In the genomic region with DNA sequence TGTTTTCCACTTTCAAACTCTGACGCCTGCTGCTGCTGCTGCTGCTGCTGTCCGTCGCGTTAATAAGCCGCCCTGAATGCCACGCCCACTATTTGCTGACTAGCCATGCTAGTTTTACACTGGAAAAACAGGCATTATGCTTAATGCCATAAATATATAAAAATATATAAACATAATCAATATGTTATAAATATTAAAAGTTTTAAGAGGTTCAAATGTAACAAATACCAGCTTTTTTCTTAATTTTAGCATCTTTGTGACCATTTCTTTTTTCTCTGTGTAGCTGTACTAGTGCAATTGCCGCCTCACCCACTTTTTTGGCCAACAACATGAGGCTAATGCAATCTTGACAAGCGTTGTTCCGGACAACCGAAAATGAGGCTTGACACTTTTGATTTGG, we compare ENCODE assay signal across 1 fruit fly cellular context.
A peak's percentile ranks its signal among the peaks of the same experiment; 100 is the strongest.
TF ChIP-seq lines count a peak whose summit lies in the region.

No protein-coding gene starts in this region.

TF ChIP-seq in whole organism, embryonic, 481 proteins besides CTCF, POLR2A, EP300 and RAD21 (continued from another document and continues in another):
- TF ChIP-seq CG6813 (GFP tag; optimal IDR thresholded peaks at IDR 0.05; lab: Kevin White, UChicago) (peak; percentile 38), CG6175 (GFP tag; IDR thresholded peaks at IDR 0.05; lab: Robert Waterston, UW) (no peak), CG10543 (GFP tag; optimal IDR thresholded peaks at IDR 0.05; lab: Kevin White, UChicago) (no peak), Hey (tag; optimal IDR thresholded peaks at IDR 0.05; lab: Kevin White, UChicago) (no peak), vvl (GFP tag; IDR thresholded peaks at IDR 0.05; lab: Robert Waterston, UW) (0 out of 2 replicates have a peak, but pooled peaks have one; percentile 57), jigr1 (GFP tag; IDR thresholded peaks at IDR 0.05; lab: Robert Waterston, UW) (no peak), gcm2 (GFP tag; optimal IDR thresholded peaks at IDR 0.05; lab: Kevin White, UChicago) (no peak), CG17385 (GFP tag; optimal IDR thresholded peaks at IDR 0.05; lab: Kevin White, UChicago) (peak; percentile 13), CG12391 (tag; optimal IDR thresholded peaks at IDR 0.05; lab: Kevin White, UChicago) (peak; percentile 33), CG7357 (GFP tag; IDR thresholded peaks at IDR 0.05; lab: Robert Waterston, UW) (no peak), bbx (GFP tag; IDR thresholded peaks at IDR 0.05; lab: Robert Waterston, UW; ENCODE audit: partially characterized antibody) (no peak), ewg (GFP tag; optimal IDR thresholded peaks at IDR 0.05; lab: Kevin White, UChicago) (no peak), CG7839 (tag; optimal IDR thresholded peaks at IDR 0.05; lab: Kevin White, UChicago) (peak; percentile 55), CG1529 (GFP tag; optimal IDR thresholded peaks at IDR 0.05; lab: Kevin White, UChicago) (no peak), dan (GFP tag; IDR thresholded peaks at IDR 0.05; lab: Robert Waterston, UW) (no peak), zf30C (GFP tag; optimal IDR thresholded peaks at IDR 0.05; lab: Kevin White, UChicago) (no peak), CG14441 (GFP tag; IDR thresholded peaks at IDR 0.05; lab: Robert Waterston, UW) (no peak), CG9932 (GFP tag; IDR thresholded peaks at IDR 0.05; lab: Robert Waterston, UW) (no peak), yki (optimal IDR thresholded peaks at IDR 0.05; lab: Kevin White, UChicago) (no peak), CG2120 (GFP tag; optimal IDR thresholded peaks at IDR 0.05; lab: Kevin White, UChicago) (no peak), CG11696 (GFP tag; IDR thresholded peaks at IDR 0.05; lab: Robert Waterston, UW) (no peak), ase (GFP tag; IDR thresholded peaks at IDR 0.05; lab: Robert Waterston, UW) (no peak), CG1603 (tag; optimal IDR thresholded peaks at IDR 0.05; lab: Kevin White, UChicago) (no peak), bcd (GFP tag; optimal IDR thresholded peaks at IDR 0.05; lab: Kevin White, UChicago) (peak; percentile 46), eve (GFP tag; optimal IDR thresholded peaks at IDR 0.05; lab: Kevin White, UChicago) (peak in 1 of 2 experiments; percentile 53), dati (GFP tag; IDR thresholded peaks at IDR 0.05; lab: Robert Waterston, UW) (no peak), run (tag; optimal IDR thresholded peaks at IDR 0.05; lab: Kevin White, UChicago) (no peak), CG12236 (GFP tag; optimal IDR thresholded peaks at IDR 0.05; lab: Kevin White, UChicago) (no peak), CG2116 (GFP tag; optimal IDR thresholded peaks at IDR 0.05; lab: Kevin White, UChicago) (no peak), slbo (GFP tag; IDR thresholded peaks at IDR 0.05; lab: Robert Waterston, UW) (0 out of 2 replicates have a peak, but pooled peaks have one; percentile 29), zen (tag; optimal IDR thresholded peaks at IDR 0.05; lab: Kevin White, UChicago) (peak; percentile 53), gsb-n (tag; optimal IDR thresholded peaks at IDR 0.05; lab: Kevin White, UChicago) (peak; percentile 36), sima (GFP tag; optimal IDR thresholded peaks at IDR 0.05; lab: Kevin White, UChicago) (no peak), CG9437 (GFP tag; optimal IDR thresholded peaks at IDR 0.05; lab: Kevin White, UChicago) (no peak), Dbx (GFP tag; IDR thresholded peaks at IDR 0.05; lab: Robert Waterston, UW) (no peak), CG7556 (GFP tag; optimal IDR thresholded peaks at IDR 0.05; lab: Kevin White, UChicago) (peak; percentile 48), Spps (tag; optimal IDR thresholded peaks at IDR 0.05; lab: Kevin White, UChicago) (peak; percentile 43), Dref (GFP tag; IDR thresholded peaks at IDR 0.05; lab: Robert Waterston, UW) (no peak), tll (GFP tag; optimal IDR thresholded peaks at IDR 0.05; lab: Kevin White, UChicago) (no peak), C15 (GFP tag; IDR thresholded peaks at IDR 0.05; lab: Robert Waterston, UW) (no peak), lab (GFP tag; optimal IDR thresholded peaks at IDR 0.05; lab: Kevin White, UChicago) (peak; percentile 48), Kr (GFP tag; optimal IDR thresholded peaks at IDR 0.05; lab: Kevin White, UChicago) (no peak), Lpt (GFP tag; optimal IDR thresholded peaks at IDR 0.05; lab: Kevin White, UChicago) (no peak), h (optimal IDR thresholded peaks at IDR 0.05; lab: Kevin White, UChicago) (no peak), CG18764 (GFP tag; optimal IDR thresholded peaks at IDR 0.05; lab: Kevin White, UChicago) (no peak), crp (GFP tag; optimal IDR thresholded peaks at IDR 0.05; lab: Kevin White, UChicago) (no peak), CG8924 (tag; optimal IDR thresholded peaks at IDR 0.05; lab: Kevin White, UChicago) (peak; percentile 39), Adf1 (GFP tag; IDR thresholded peaks at IDR 0.05; lab: Robert Waterston, UW) (no peak), crc (GFP tag; optimal IDR thresholded peaks at IDR 0.05; lab: Kevin White, UChicago) (no peak), aop (GFP tag; IDR thresholded peaks at IDR 0.05; lab: Robert Waterston, UW) (no peak), CG10147 (GFP tag; optimal IDR thresholded peaks at IDR 0.05; lab: Kevin White, UChicago) (no peak), sens (GFP tag; lab: Kevin White, UChicago) (peak; percentile 43), gt (GFP tag; IDR thresholded peaks at IDR 0.05; lab: Robert Waterston, UW) (0 out of 2 replicates have a peak, but pooled peaks have one; percentile 6), repo (GFP tag; optimal IDR thresholded peaks at IDR 0.05; lab: Kevin White, UChicago) (no peak), CG6689 (GFP tag; IDR thresholded peaks at IDR 0.05; lab: Robert Waterston, UW) (peak; percentile 52), sd (tag; optimal IDR thresholded peaks at IDR 0.05; lab: Kevin White, UChicago) (no peak), unpg (GFP tag; optimal IDR thresholded peaks at IDR 0.05; lab: Kevin White, UChicago) (peak; percentile 49), tna (GFP tag; IDR thresholded peaks at IDR 0.05; lab: Robert Waterston, UW; ENCODE audit: partially characterized antibody) (no peak), klu (GFP tag; IDR thresholded peaks at IDR 0.05; lab: Robert Waterston, UW) (no peak), br (optimal IDR thresholded peaks at IDR 0.05; lab: Kevin White, UChicago) (no peak), jumu (GFP tag; optimal IDR thresholded peaks at IDR 0.05; lab: Kevin White, UChicago) (no peak), Deaf1 (tag; optimal IDR thresholded peaks at IDR 0.05; lab: Kevin White, UChicago) (no peak), Hr3 (GFP tag; optimal IDR thresholded peaks at IDR 0.05; lab: Kevin White, UChicago) (peak; percentile 2), mam (GFP tag; optimal IDR thresholded peaks at IDR 0.05; lab: Kevin White, UChicago) (no peak), CG4707 (GFP tag; optimal IDR thresholded peaks at IDR 0.05; lab: Kevin White, UChicago) (no peak), Dp (GFP tag; optimal IDR thresholded peaks at IDR 0.05; lab: Kevin White, UChicago) (no peak), danr (GFP tag; IDR thresholded peaks at IDR 0.05; lab: Robert Waterston, UW) (no peak), onecut (GFP tag; IDR thresholded peaks at IDR 0.05; lab: Robert Waterston, UW) (peak; percentile 22; the same call in 1 of the 2 replicates), tio (GFP tag; optimal IDR thresholded peaks at IDR 0.05; lab: Kevin White, UChicago) (no peak), row (GFP tag; IDR thresholded peaks at IDR 0.05; lab: Robert Waterston, UW) (peak; percentile 51; the same call in 2 of the 3 replicates), pan (optimal IDR thresholded peaks at IDR 0.05; lab: Kevin White, UChicago) (no peak), pan (GFP tag; optimal IDR thresholded peaks at IDR 0.05 in 1 of 2, IDR thresholded peaks at IDR 0.05 in 1 of 2) (peak in 1 of 2 experiments; percentile 23), hb (GFP tag; IDR thresholded peaks at IDR 0.05; lab: Robert Waterston, UW; ENCODE audit: partially characterized antibody) (no peak), CG2889 (GFP tag; IDR thresholded peaks at IDR 0.05; lab: Robert Waterston, UW) (0 out of 3 replicates have a peak, but pooled peaks have one; percentile 14), gce (GFP tag; IDR thresholded peaks at IDR 0.05; lab: Robert Waterston, UW) (0 out of 3 replicates have a peak, but pooled peaks have one; percentile 36), hkb (optimal IDR thresholded peaks at IDR 0.05; lab: Kevin White, UChicago) (no peak), hkb (GFP tag; IDR thresholded peaks at IDR 0.05; lab: Robert Waterston, UW) (peak; percentile 47; the same call in 1 of the 2 replicates), fd64A (GFP tag; optimal IDR thresholded peaks at IDR 0.05; lab: Kevin White, UChicago) (no peak), CG18476 (GFP tag; optimal IDR thresholded peaks at IDR 0.05; lab: Kevin White, UChicago) (no peak), CG13775 (GFP tag; optimal IDR thresholded peaks at IDR 0.05; lab: Kevin White, UChicago) (peak; percentile 24), CG17829 (tag; optimal IDR thresholded peaks at IDR 0.05; lab: Kevin White, UChicago) (peak; percentile 59), tin (GFP tag; optimal IDR thresholded peaks at IDR 0.05; lab: Kevin White, UChicago) (peak; percentile 22), CG1792 (GFP tag; optimal IDR thresholded peaks at IDR 0.05; lab: Kevin White, UChicago) (no peak), CG4282 (GFP tag; optimal IDR thresholded peaks at IDR 0.05; lab: Kevin White, UChicago) (no peak), ATbp (GFP tag; optimal IDR thresholded peaks at IDR 0.05; lab: Kevin White, UChicago) (peak; percentile 14), p53 (GFP tag; optimal IDR thresholded peaks at IDR 0.05; lab: Kevin White, UChicago) (no peak), CG14860 (GFP tag; IDR thresholded peaks at IDR 0.05; lab: Robert Waterston, UW; ENCODE audit: partially characterized antibody) (no peak), sens-2 (GFP tag; IDR thresholded peaks at IDR 0.05; lab: Robert Waterston, UW) (no peak), insv (GFP tag; optimal IDR thresholded peaks at IDR 0.05; lab: Kevin White, UChicago) (no peak), HLH3B (GFP tag; IDR thresholded peaks at IDR 0.05; lab: Robert Waterston, UW) (peak; percentile 35; the same call in 1 of the 2 replicates), lbe (GFP tag; optimal IDR thresholded peaks at IDR 0.05; lab: Kevin White, UChicago) (no peak), unc-4 (GFP tag; IDR thresholded peaks at IDR 0.05; lab: Robert Waterston, UW; ENCODE audit: partially characterized antibody) (no peak), CG7786 (GFP tag; optimal IDR thresholded peaks at IDR 0.05; lab: Kevin White, UChicago) (no peak), dmrt11E (tag; optimal IDR thresholded peaks at IDR 0.05; lab: Kevin White, UChicago) (peak; percentile 49), ci (GFP tag; IDR thresholded peaks at IDR 0.05; lab: Robert Waterston, UW) (no peak), CG12155 (GFP tag; optimal IDR thresholded peaks at IDR 0.05; lab: Kevin White, UChicago) (no peak), Nf-YA (GFP tag; IDR thresholded peaks at IDR 0.05; lab: Robert Waterston, UW) (no peak), CG31224 (GFP tag; IDR thresholded peaks at IDR 0.05; lab: Robert Waterston, UW) (no peak), Bgb (GFP tag; IDR thresholded peaks at IDR 0.05; lab: Robert Waterston, UW; ENCODE audit: partially characterized antibody) (no peak), tgo (GFP tag; IDR thresholded peaks at IDR 0.05; lab: Robert Waterston, UW) (peak; percentile 25; the same call in 1 of the 3 replicates), esg (GFP tag; conservative IDR thresholded peaks at IDR 0.05; lab: Robert Waterston, UW) (peak; percentile 37; the same call in 1 of the 2 replicates), exex (tag; optimal IDR thresholded peaks at IDR 0.05; lab: Kevin White, UChicago) (no peak), CG2678 (tag; optimal IDR thresholded peaks at IDR 0.05; lab: Kevin White, UChicago) (peak; percentile 62), CG10366 (GFP tag; IDR thresholded peaks at IDR 0.05; lab: Robert Waterston, UW) (peak; percentile 29; the same call in 1 of the 2 replicates), dmrt99B (tag; optimal IDR thresholded peaks at IDR 0.05; lab: Kevin White, UChicago) (peak; percentile 59), TFAM (GFP tag; optimal IDR thresholded peaks at IDR 0.05; lab: Kevin White, UChicago) (no peak), CG15011 (GFP tag; optimal IDR thresholded peaks at IDR 0.05; lab: Kevin White, UChicago) (no peak), Poxn (GFP tag; IDR thresholded peaks at IDR 0.05; lab: Robert Waterston, UW) (no peak), CG5180 (GFP tag; optimal IDR thresholded peaks at IDR 0.05; lab: Kevin White, UChicago) (no peak), CG10959 (GFP tag; IDR thresholded peaks at IDR 0.05; lab: Robert Waterston, UW) (peak; percentile 49), nerfin-2 (GFP tag; IDR thresholded peaks at IDR 0.05; lab: Robert Waterston, UW; ENCODE audit: partially characterized antibody) (no peak), Atf3 (GFP tag; optimal IDR thresholded peaks at IDR 0.05; lab: Kevin White, UChicago) (no peak), Oli (tag; optimal IDR thresholded peaks at IDR 0.05; lab: Kevin White, UChicago) (peak; percentile 43), D19A (tag; optimal IDR thresholded peaks at IDR 0.05; lab: Kevin White, UChicago) (peak; percentile 45), kni (GFP tag; optimal IDR thresholded peaks at IDR 0.05; lab: Kevin White, UChicago) (no peak), Eip74EF (GFP tag; optimal IDR thresholded peaks at IDR 0.05; lab: Kevin White, UChicago) (no peak), trem (tag; optimal IDR thresholded peaks at IDR 0.05; lab: Kevin White, UChicago) (peak; percentile 19), sqz (GFP tag; optimal IDR thresholded peaks at IDR 0.05; lab: Kevin White, UChicago) (no peak), CG7271 (tag; optimal IDR thresholded peaks at IDR 0.05; lab: Kevin White, UChicago) (peak; percentile 71), Doc3 (GFP tag; IDR thresholded peaks at IDR 0.05; lab: Robert Waterston, UW; ENCODE audit: partially characterized antibody) (no peak), ind (GFP tag; optimal IDR thresholded peaks at IDR 0.05; lab: Kevin White, UChicago) (peak; percentile 16), emc (GFP tag; optimal IDR thresholded peaks at IDR 0.05; lab: Kevin White, UChicago) (no peak), CG3163 (GFP tag; optimal IDR thresholded peaks at IDR 0.05; lab: Kevin White, UChicago) (no peak), CG3065 (GFP tag; optimal IDR thresholded peaks at IDR 0.05; lab: Kevin White, UChicago) (no peak), CG8290 (GFP tag; optimal IDR thresholded peaks at IDR 0.05; lab: Kevin White, UChicago) (no peak), CG8290 (tag; optimal IDR thresholded peaks at IDR 0.05; lab: Kevin White, UChicago) (no peak), Hr39 (optimal IDR thresholded peaks at IDR 0.05; lab: Kevin White, UChicago) (no peak), CG8359 (GFP tag; optimal IDR thresholded peaks at IDR 0.05; lab: Kevin White, UChicago; ENCODE audit: borderline replicate concordance) (peak; percentile 17), CkIIα-i1 (GFP tag; IDR thresholded peaks at IDR 0.05; lab: Robert Waterston, UW) (no peak), CG11247 (GFP tag; IDR thresholded peaks at IDR 0.05; lab: Robert Waterston, UW) (no peak)
